Worm (Caenorhabditis elegans): Measurements from ENCODE around the gene sfxn-1.3.

sfxn-1.3 gene

ce11 chrV:15711898-15712297, 14.7 kb upstream of the sfxn-1.3 start, which contains the start of gene str-101:
Gene str-101, minus strand, starts transcription at chrV:15711998.
- no peak for TF ChIP-seq unc-55 (GFP tag; optimal IDR thresholded peaks at IDR 0.05)
- no peak for TF ChIP-seq mab-5 (tag; optimal IDR thresholded peaks at IDR 0.05)
- no peak for TF ChIP-seq R02D3.7 (tag; optimal IDR thresholded peaks at IDR 0.05)

ce11 chrV:15712385-15712784, 14.3 kb upstream of the sfxn-1.3 start:
- TF ChIP-seq snpc-4 (tag; optimal IDR thresholded peaks at IDR 0.05): no peak
- TF ChIP-seq fos-1 (tag; optimal IDR thresholded peaks at IDR 0.05): no peak
- no peak for TF ChIP-seq F13H6.1 (tag; optimal IDR thresholded peaks at IDR 0.05)
- no peak for TF ChIP-seq C34F6.9 (tag; optimal IDR thresholded peaks at IDR 0.05)
- no peak for TF ChIP-seq elt-1 (tag; optimal IDR thresholded peaks at IDR 0.05)
- no peak for TF ChIP-seq lsy-2 (tag; optimal IDR thresholded peaks at IDR 0.05)
- TF ChIP-seq lin-13 (GFP tag; optimal IDR thresholded peaks at IDR 0.05): no peak
- no peak for TF ChIP-seq mdl-1 (tag; optimal IDR thresholded peaks at IDR 0.05)
- TF ChIP-seq nhr-237 (tag; optimal IDR thresholded peaks at IDR 0.05): no peak
- TF ChIP-seq elt-3 (tag; optimal IDR thresholded peaks at IDR 0.05): no peak
- TF ChIP-seq sma-3 (GFP tag; optimal IDR thresholded peaks at IDR 0.05): no peak
- no peak for TF ChIP-seq unc-62 (GFP tag; optimal IDR thresholded peaks at IDR 0.05)
- TF ChIP-seq mab-5 (tag; optimal IDR thresholded peaks at IDR 0.05): no peak
- TF ChIP-seq lin-11 (tag; optimal IDR thresholded peaks at IDR 0.05): no peak
- TF ChIP-seq skn-1 (tag; optimal IDR thresholded peaks at IDR 0.05): no peak
- TF ChIP-seq lin-39 (tag; optimal IDR thresholded peaks at IDR 0.05): no peak

- TF ChIP-seq elt-1 (tag; optimal IDR thresholded peaks at IDR 0.05) (no peak), snpc-4 (tag; optimal IDR thresholded peaks at IDR 0.05) (no peak), ceh-82 (tag; optimal IDR thresholded peaks at IDR 0.05) (no peak), fos-1 (tag; optimal IDR thresholded peaks at IDR 0.05) (no peak), alr-1 (tag; optimal IDR thresholded peaks at IDR 0.05) (no peak), dmd-4 (tag; optimal IDR thresholded peaks at IDR 0.05) (no peak), lsy-2 (tag; optimal IDR thresholded peaks at IDR 0.05) (no peak), nhr-11 (tag; optimal IDR thresholded peaks at IDR 0.05) (no peak), nhr-10 (tag; optimal IDR thresholded peaks at IDR 0.05) (no peak), mdl-1 (tag; optimal IDR thresholded peaks at IDR 0.05) (no peak), sma-3 (GFP tag; optimal IDR thresholded peaks at IDR 0.05) (no peak), skn-1 (tag; optimal IDR thresholded peaks at IDR 0.05) (no peak), C34F6.9 (tag; optimal IDR thresholded peaks at IDR 0.05) (no peak), nhr-6 (tag; optimal IDR thresholded peaks at IDR 0.05) (no peak)
Measured at ce11 chrV:15715636-15716035, 11.0 kb upstream of the sfxn-1.3 start.

DNA sequence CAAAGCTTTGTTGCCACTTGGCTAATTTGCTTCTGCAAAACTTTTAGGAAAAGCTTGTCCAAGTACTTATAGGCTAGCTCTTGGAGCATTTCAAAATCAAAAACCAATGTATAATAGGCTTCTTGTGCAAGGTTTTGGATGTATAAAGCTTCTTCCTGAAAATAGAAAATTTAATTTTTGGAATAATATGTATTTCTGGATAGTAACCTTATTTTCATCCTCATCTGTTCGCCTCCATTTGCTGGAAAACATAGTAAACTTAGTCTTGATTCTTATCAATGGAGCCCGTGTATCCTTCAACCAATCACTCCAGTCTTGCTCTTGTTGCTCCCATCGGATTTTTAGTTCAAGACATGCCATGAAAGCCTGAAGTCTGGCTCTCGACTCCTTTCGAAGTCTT, 10.0 kb upstream of the sfxn-1.3 start, which contains the start of gene Y6E2A.4:
Gene Y6E2A.4 (minus strand): TSS at position 101 of the 400 bp plus-strand sequence.
- no peak for TF ChIP-seq nhr-77 (tag; optimal IDR thresholded peaks at IDR 0.05)

DNA sequence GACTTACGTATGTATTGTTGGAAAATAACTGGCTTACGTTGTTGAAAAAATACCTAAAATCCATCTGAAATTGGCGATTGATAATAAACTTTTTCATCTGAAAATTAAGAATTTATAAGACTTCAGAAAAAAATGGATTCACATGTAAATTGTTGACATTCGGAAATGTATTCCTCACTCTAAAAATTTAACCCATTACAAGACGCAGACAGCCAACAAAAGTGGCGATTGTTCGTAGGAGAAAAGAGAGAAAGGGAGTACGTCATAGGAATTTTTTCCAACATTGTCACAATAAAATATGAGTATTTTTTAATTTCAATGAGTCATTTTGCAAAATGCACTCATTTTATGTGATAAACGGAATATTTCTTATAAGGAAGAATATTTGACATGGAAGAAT, 8.1 kb upstream of the sfxn-1.3 start, which contains the start of gene Y6E2A.5:
Gene Y6E2A.5 (minus strand): TSS at position 101 of the 400 bp plus-strand sequence.
- no peak for TF ChIP-seq dmd-4 (tag; optimal IDR thresholded peaks at IDR 0.05)
- no peak for TF ChIP-seq ama-1 (optimal IDR thresholded peaks at IDR 0.05)
- no peak for TF ChIP-seq Y55F3AM.14 (GFP tag; optimal IDR thresholded peaks at IDR 0.05)
- no peak for TF ChIP-seq ceh-82 (tag; optimal IDR thresholded peaks at IDR 0.05)

ce11 chrV:15719570-15719969, 7.1 kb upstream of the sfxn-1.3 start, which contains the start of gene Y6E2A.7:
Gene Y6E2A.7, plus strand, starts transcription at chrV:15719870.
- TF ChIP-seq egl-27 (tag; optimal IDR thresholded peaks at IDR 0.05) (no peak), blmp-1 (tag; optimal IDR thresholded peaks at IDR 0.05; ENCODE audit: insufficient read depth) (no peak), ceh-82 (tag; optimal IDR thresholded peaks at IDR 0.05) (no peak), Y55F3AM.14 (GFP tag; optimal IDR thresholded peaks at IDR 0.05) (no peak), nhr-6 (tag; optimal IDR thresholded peaks at IDR 0.05) (no peak), C34F6.9 (tag; optimal IDR thresholded peaks at IDR 0.05) (no peak), sem-4 (tag; optimal IDR thresholded peaks at IDR 0.05) (no peak), ZK546.5 (tag; optimal IDR thresholded peaks at IDR 0.05) (no peak), R02D3.7 (tag; optimal IDR thresholded peaks at IDR 0.05) (no peak), elt-3 (tag; optimal IDR thresholded peaks at IDR 0.05) (no peak), ztf-1 (GFP tag; conservative IDR thresholded peaks at IDR 0.05) (no peak), unc-39 (tag; optimal IDR thresholded peaks at IDR 0.05) (no peak), nhr-23 (tag; optimal IDR thresholded peaks at IDR 0.05) (no peak), ama-1 (optimal IDR thresholded peaks at IDR 0.05) (no peak), gmeb-1 (tag; optimal IDR thresholded peaks at IDR 0.05) (no peak), unc-62 (GFP tag; optimal IDR thresholded peaks at IDR 0.05) (no peak), F13H6.1 (tag; optimal IDR thresholded peaks at IDR 0.05) (no peak), nhr-25 (tag; optimal IDR thresholded peaks at IDR 0.05) (no peak), elt-1 (tag; optimal IDR thresholded peaks at IDR 0.05) (no peak), nhr-237 (tag; optimal IDR thresholded peaks at IDR 0.05) (no peak)

Measured in whole organism, L2 larva.